Fruit fly (Drosophila melanogaster): ENCODE results near the gene gnu.
A peak's percentile ranks its signal among the peaks of the same experiment; 100 is the strongest.

The gnu gene

dm6 chr3L:14803236-14803635 is at the start of gene gnu:
Gene gnu (minus strand): TSS chr3L:14803360.
- TF ChIP-seq CG7045 (GFP tag; optimal IDR thresholded peaks at IDR 0.05) (no peak), ovo (GFP tag; optimal IDR thresholded peaks at IDR 0.05) (peak; percentile 17)

DNA sequence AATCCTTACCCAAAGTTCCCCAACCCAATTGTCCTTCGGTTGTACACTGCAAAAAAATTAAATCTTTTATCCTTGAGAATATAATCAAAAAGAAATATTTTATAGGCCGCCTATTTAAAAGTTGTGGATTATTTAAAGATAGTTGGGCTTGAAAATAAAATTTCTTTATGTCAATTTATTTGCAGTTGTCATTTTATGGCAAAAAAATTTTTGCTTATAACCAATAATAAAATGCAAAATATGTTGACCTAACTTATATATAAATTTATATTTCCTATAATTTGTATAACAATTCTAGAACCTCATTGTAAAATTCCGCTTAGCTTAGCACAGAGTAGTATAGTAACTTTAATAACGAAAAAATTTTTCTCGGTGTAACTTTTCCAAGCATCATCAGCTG is 44.3 kb upstream of the gnu start:
- TF ChIP-seq CG33017 (tag; optimal IDR thresholded peaks at IDR 0.05) (no peak), ovo (GFP tag; optimal IDR thresholded peaks at IDR 0.05) (no peak), kay (GFP tag; ENCODE audit: borderline replicate concordance) (no peak), CG11617 (GFP tag; optimal IDR thresholded peaks at IDR 0.05) (no peak), Clk (GFP tag; optimal IDR thresholded peaks at IDR 0.05) (no peak), CG12768 (GFP tag; optimal IDR thresholded peaks at IDR 0.05) (no peak), Mnt (GFP tag; optimal IDR thresholded peaks at IDR 0.05) (no peak), CG7045 (GFP tag; optimal IDR thresholded peaks at IDR 0.05) (no peak), pad (GFP tag; optimal IDR thresholded peaks at IDR 0.05) (no peak), CG7101 (tag; optimal IDR thresholded peaks at IDR 0.05) (no peak)

- TF ChIP-seq Crg-1 (GFP tag; optimal IDR thresholded peaks at IDR 0.05) (no peak), ovo (GFP tag; optimal IDR thresholded peaks at IDR 0.05) (no peak), CG7101 (tag; optimal IDR thresholded peaks at IDR 0.05) (no peak), cnc (optimal IDR thresholded peaks at IDR 0.05) (no peak), kay (GFP tag; ENCODE audit: borderline replicate concordance) (no peak), cic (GFP tag; optimal IDR thresholded peaks at IDR 0.05) (no peak), CG7045 (GFP tag; optimal IDR thresholded peaks at IDR 0.05) (no peak)
Observed at dm6 chr3L:14822364-14822763, 19.2 kb upstream of the gnu start.

- no peak for TF ChIP-seq CG33017 (tag; optimal IDR thresholded peaks at IDR 0.05)
- no peak for TF ChIP-seq bab1 (GFP tag; optimal IDR thresholded peaks at IDR 0.05)
- TF ChIP-seq CG12768 (GFP tag; optimal IDR thresholded peaks at IDR 0.05): no peak
- no peak for TF ChIP-seq CG1620 (GFP tag; optimal IDR thresholded peaks at IDR 0.05)
- no peak for TF ChIP-seq kay (GFP tag; ENCODE audit: borderline replicate concordance)
- TF ChIP-seq cnc (optimal IDR thresholded peaks at IDR 0.05): no peak
- no peak for TF ChIP-seq CG11617 (GFP tag; optimal IDR thresholded peaks at IDR 0.05)
- no peak for TF ChIP-seq ovo (GFP tag; optimal IDR thresholded peaks at IDR 0.05)
- no peak for TF ChIP-seq CG5204 (GFP tag; optimal IDR thresholded peaks at IDR 0.05)
- TF ChIP-seq Crg-1 (GFP tag; optimal IDR thresholded peaks at IDR 0.05): no peak
Observed at dm6 chr3L:14821133-14821532, 18.0 kb upstream of the gnu start.

- no peak for TF ChIP-seq cic (GFP tag; optimal IDR thresholded peaks at IDR 0.05)
- no peak for TF ChIP-seq bab1 (GFP tag; optimal IDR thresholded peaks at IDR 0.05)
- no peak for TF ChIP-seq toe (GFP tag; optimal IDR thresholded peaks at IDR 0.05)
- no peak for TF ChIP-seq CG12768 (GFP tag; optimal IDR thresholded peaks at IDR 0.05)
Observed at dm6 chr3L:14816666-14817065, 13.5 kb upstream of the gnu start.

DNA sequence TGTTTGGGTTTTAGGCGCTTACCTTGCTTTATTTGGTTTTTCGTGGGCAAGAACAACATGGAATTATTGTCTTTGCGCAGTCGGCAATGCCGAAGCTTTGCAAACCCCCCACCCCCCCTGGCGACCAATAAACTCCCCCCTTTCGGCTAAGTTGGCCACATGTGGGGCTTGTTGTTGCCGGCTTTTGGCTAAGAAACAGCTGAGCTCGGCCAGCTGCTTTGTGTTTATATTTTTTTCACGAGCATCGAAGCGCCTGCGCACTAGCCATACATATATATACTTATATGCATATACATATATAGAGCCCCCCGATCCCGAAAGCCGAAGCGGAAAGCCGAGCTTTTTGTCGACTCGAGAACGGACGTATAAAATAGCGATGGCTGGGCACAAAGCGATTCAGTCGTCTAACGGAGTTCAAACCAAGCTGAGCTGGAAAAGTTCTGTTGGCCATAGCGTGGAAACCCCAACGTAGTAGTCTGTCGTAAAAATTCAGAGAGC is 1.6 kb upstream of the gnu start, which contains the start of gene CG17839:
CG17839 (plus strand) TSS at position 413 of the 498 bp plus-strand sequence.
- TF ChIP-seq CG14711 (tag; optimal IDR thresholded peaks at IDR 0.05) (no peak), ovo (GFP tag; optimal IDR thresholded peaks at IDR 0.05) (peak; percentile 49), Crg-1 (GFP tag; optimal IDR thresholded peaks at IDR 0.05) (no peak), cnc (optimal IDR thresholded peaks at IDR 0.05) (no peak), bab1 (GFP tag; optimal IDR thresholded peaks at IDR 0.05) (peak; percentile 45), CG7101 (tag; optimal IDR thresholded peaks at IDR 0.05) (no peak), Clk (GFP tag; optimal IDR thresholded peaks at IDR 0.05) (no peak), kay (GFP tag; ENCODE audit: borderline replicate concordance) (no peak), pad (GFP tag; optimal IDR thresholded peaks at IDR 0.05) (no peak), CG12768 (GFP tag; optimal IDR thresholded peaks at IDR 0.05) (no peak), Hr96 (GFP tag; optimal IDR thresholded peaks at IDR 0.05) (no peak), cic (GFP tag; optimal IDR thresholded peaks at IDR 0.05) (peak; percentile 24), CG7045 (GFP tag; optimal IDR thresholded peaks at IDR 0.05) (no peak), CG5204 (GFP tag; optimal IDR thresholded peaks at IDR 0.05) (no peak), tj (GFP tag; optimal IDR thresholded peaks at IDR 0.05) (peak; percentile 92), Mnt (GFP tag; optimal IDR thresholded peaks at IDR 0.05) (peak; percentile 51)

DNA sequence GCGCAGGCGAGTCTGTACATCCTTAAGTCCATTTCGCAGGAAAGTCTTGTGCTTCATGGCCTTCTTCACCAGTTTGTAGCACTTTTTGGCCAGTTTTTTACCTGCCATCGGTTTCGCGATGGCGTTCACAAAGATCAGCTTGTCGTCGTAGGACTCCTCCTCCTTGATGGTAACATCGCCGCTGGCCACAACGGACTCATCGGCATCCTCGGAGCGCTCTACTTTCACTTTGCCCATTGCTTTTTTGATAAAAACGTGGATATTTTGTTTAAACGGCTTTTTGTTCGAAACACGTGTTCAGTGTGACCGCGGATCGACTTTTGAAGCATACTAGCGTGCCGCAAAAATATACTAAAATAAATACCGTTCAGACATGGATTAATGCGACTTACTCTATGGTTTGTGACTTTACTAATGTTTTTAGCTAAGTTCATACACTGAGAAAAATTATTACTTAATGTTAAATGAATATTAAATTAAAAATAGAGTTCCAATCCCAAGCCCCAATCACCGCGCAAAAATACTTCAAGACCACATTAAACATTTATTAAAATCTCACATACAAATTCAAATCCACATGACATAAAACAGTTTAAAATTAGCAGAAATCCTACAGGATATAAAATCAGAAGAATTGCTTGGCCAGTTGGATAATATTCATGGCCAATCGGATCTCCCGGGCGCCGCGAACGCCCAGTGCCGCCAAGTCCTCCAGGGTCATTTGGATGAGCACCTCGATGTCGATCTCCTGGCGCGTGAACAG is 1.1 kb downstream of the gnu start, which contains the start of gene NHP2:
NHP2 (minus strand) TSS at position 315 of the 763 bp plus-strand sequence.
- TF ChIP-seq bab1 (GFP tag; optimal IDR thresholded peaks at IDR 0.05): peak; percentile 67
- no peak for TF ChIP-seq CG5204 (GFP tag; optimal IDR thresholded peaks at IDR 0.05)
- TF ChIP-seq Mnt (GFP tag; optimal IDR thresholded peaks at IDR 0.05): peak; percentile 98
- TF ChIP-seq Clk (GFP tag; optimal IDR thresholded peaks at IDR 0.05): no peak
- no peak for TF ChIP-seq Crg-1 (GFP tag; optimal IDR thresholded peaks at IDR 0.05)
- TF ChIP-seq pad (GFP tag; optimal IDR thresholded peaks at IDR 0.05): peak; percentile 4
- TF ChIP-seq cnc (optimal IDR thresholded peaks at IDR 0.05): no peak
- no peak for TF ChIP-seq toe (GFP tag; optimal IDR thresholded peaks at IDR 0.05)
- TF ChIP-seq tj (GFP tag; optimal IDR thresholded peaks at IDR 0.05): peak; percentile 42
- peak; percentile 43 for TF ChIP-seq CG1620 (GFP tag; optimal IDR thresholded peaks at IDR 0.05)
- TF ChIP-seq CG7045 (GFP tag; optimal IDR thresholded peaks at IDR 0.05): peak; percentile 67
- peak; percentile 72 for TF ChIP-seq CG11617 (GFP tag; optimal IDR thresholded peaks at IDR 0.05)
- TF ChIP-seq ovo (GFP tag; optimal IDR thresholded peaks at IDR 0.05): no peak
- peak; percentile 69 for TF ChIP-seq CG14711 (tag; optimal IDR thresholded peaks at IDR 0.05)
- peak; percentile 76 for TF ChIP-seq CG33017 (tag; optimal IDR thresholded peaks at IDR 0.05)
- TF ChIP-seq cic (GFP tag; optimal IDR thresholded peaks at IDR 0.05): no peak
- peak; percentile 52 for TF ChIP-seq CG12768 (GFP tag; optimal IDR thresholded peaks at IDR 0.05)
- TF ChIP-seq Hr96 (GFP tag; optimal IDR thresholded peaks at IDR 0.05): peak; percentile 27
- peak; percentile 72 for TF ChIP-seq CG7101 (tag; optimal IDR thresholded peaks at IDR 0.05)
- no peak for TF ChIP-seq kay (GFP tag; ENCODE audit: borderline replicate concordance)

Data from whole organism, adult.